Worm (Caenorhabditis elegans) whole organism, L4 larva: ENCODE measurements around the gene W02H5.2.

ENCODE experiments used
- F37D6.2 ChIP-seq: sonication (generic microtip); optimal IDR thresholded peaks from 2 replicates; lab custom pipeline; 2016; ENCODE audit warnings: mild to moderate bottlenecking, missing genetic modification characterization, missing compliant biosample characterization
- aly-2 ChIP-seq: sonication (generic microtip); optimal IDR thresholded peaks from 2 replicates; lab custom pipeline; 2018; ENCODE audit warnings: missing biosample characterization, missing genetic modification characterization
- ceh-62 ChIP-seq: sonication (generic microtip); optimal IDR thresholded peaks from 2 replicates; lab custom pipeline; 2017; ENCODE audit warnings: missing biosample characterization, missing genetic modification characterization
- hif-1 ChIP-seq, 2 experiments: sonication (generic microtip); optimal IDR thresholded peaks; 2 replicates each; lab custom pipeline; 2016 to 2017; ENCODE audit warnings: missing compliant biosample characterization in 2 of 2, missing genetic modification characterization in 2 of 2, missing genetic modification reagents in 2 of 2, missing genotype in 2 of 2, mild to moderate bottlenecking in 1 of 2
- lsy-2 ChIP-seq, 2 experiments: fragments of 150-350 bp in 1 of 2; sonication (generic microtip) in 1 of 2; optimal IDR thresholded peaks; 2 replicates each; lab custom pipeline; 2014 to 2017; ENCODE audit warnings: missing biosample characterization in 2 of 2, missing genetic modification characterization in 2 of 2
- nhr-237 ChIP-seq: sonication (generic microtip); optimal IDR thresholded peaks from 2 replicates; lab custom pipeline; 2017; ENCODE audit warnings: missing biosample characterization, missing genetic modification characterization
- nhr-77 ChIP-seq: fragments of 150-350 bp; optimal IDR thresholded peaks from 2 replicates; lab custom pipeline; 2014; ENCODE audit warnings: missing biosample characterization, missing genetic modification characterization
- pqm-1 ChIP-seq: sonication (generic microtip); optimal IDR thresholded peaks from 2 replicates; lab custom pipeline; 2017; ENCODE audit warnings: missing biosample characterization, missing genetic modification characterization
- rbr-2 ChIP-seq: sonication (generic microtip); optimal IDR thresholded peaks from 2 replicates; lab custom pipeline; 2016; ENCODE audit warnings: missing genotype, missing genetic modification characterization, missing compliant biosample characterization
- unc-62 ChIP-seq, 3 experiments: fragments of 150-350 bp in 1 of 3; sonication (generic microtip); optimal IDR thresholded peaks in 2 of 3; peaks in 1 of 3; 1 replicate in 1 of 3; 2 replicates in 2 of 3; lab custom pipeline; 2014 to 2017; ENCODE audit warnings: missing biosample characterization in 3 of 3, missing genetic modification characterization in 3 of 3, missing genetic modification reagents in 3 of 3, missing genotype in 1 of 3

ce11 chrV:2621879-2622278 lies 17.3 kb upstream of the W02H5.2 start, which contains the start of gene srh-271:
- TF ChIP-seq pqm-1 (tag; lab: Kevin White, UChicago): no peak
- TF ChIP-seq F37D6.2: no peak
- TF ChIP-seq lsy-2 (tag; optimal IDR thresholded peaks at IDR 0.05; lab: Kevin White, UChicago): no peak
- no peak for TF ChIP-seq nhr-77 (tag; lab: Kevin White, UChicago)
- no peak for TF ChIP-seq unc-62 (GFP tag; optimal IDR thresholded peaks at IDR 0.05 in 1 of 2; lab: Kevin White, UChicago)
- no peak for TF ChIP-seq unc-62 (tag; optimal IDR thresholded peaks at IDR 0.05; lab: Kevin White, UChicago)
- TF ChIP-seq ceh-62 (tag; lab: Kevin White, UChicago): no peak
- no peak for TF ChIP-seq nhr-237 (tag; lab: Kevin White, UChicago)
- no peak for TF ChIP-seq aly-2 (tag; lab: Kevin White, UChicago)
- no peak for TF ChIP-seq rbr-2 (tag; lab: Kevin White, UChicago)
- TF ChIP-seq hif-1 (tag; optimal IDR thresholded peaks at IDR 0.05; lab: Kevin White, UChicago): no peak
